Fruit fly (Drosophila melanogaster): ENCODE data around the gene CG8031.

Gene CG8031

DNA sequence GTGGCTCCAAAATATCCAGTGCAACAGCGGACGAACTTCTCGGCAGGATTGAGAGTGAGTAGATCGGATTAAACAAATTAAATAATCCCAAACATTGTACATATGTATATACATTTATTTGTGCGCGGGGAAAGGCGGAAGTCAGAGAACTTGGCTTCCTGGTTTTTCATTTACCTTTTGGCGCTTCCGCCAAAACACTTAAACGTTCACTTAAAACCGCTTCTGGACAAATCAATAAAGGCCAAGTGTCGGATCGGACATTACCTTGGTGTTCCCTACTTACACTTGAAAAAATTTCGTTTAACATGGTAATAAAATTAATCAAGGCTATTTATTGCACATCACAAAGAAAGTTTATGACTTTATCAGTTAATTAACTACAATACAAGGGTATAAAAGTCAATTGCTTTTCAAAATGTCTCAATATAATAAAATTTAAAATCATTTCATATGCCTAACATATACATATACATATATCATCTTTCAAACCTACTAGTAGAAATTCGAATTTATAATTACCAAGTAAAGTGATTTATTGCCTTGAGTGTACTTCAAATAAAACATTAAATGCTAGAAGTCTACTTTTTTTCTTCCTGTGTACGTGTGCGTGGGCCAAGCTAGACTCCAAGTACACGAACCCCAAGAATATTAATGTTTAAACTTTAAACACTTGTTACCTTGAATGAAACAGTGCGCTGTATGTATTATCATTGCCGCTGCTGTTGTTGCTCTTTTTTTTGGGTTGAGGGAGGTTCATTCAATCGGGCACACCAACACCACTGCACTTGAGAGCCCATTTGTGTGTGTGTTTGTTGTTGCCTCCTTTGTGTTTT, 29.6 kb downstream of the CG8031 start (continued):
- TF ChIP-seq CG16815 (GFP tag; optimal IDR thresholded peaks at IDR 0.05) (peak; percentile 34), Oaz (GFP tag; IDR thresholded peaks at IDR 0.05) (0 out of 2 replicates have a peak, but pooled peaks have one; percentile 14), Camta (GFP tag; optimal IDR thresholded peaks at IDR 0.05) (peak; percentile 26), tio (GFP tag; optimal IDR thresholded peaks at IDR 0.05) (peak; percentile 70), CG17829 (tag; optimal IDR thresholded peaks at IDR 0.05) (peak; percentile 70), grau (tag; optimal IDR thresholded peaks at IDR 0.05) (peak; percentile 77), CG15269 (tag; optimal IDR thresholded peaks at IDR 0.05) (peak; percentile 77), CG18262 (tag; optimal IDR thresholded peaks at IDR 0.05) (peak; percentile 77), Hr3 (GFP tag; optimal IDR thresholded peaks at IDR 0.05) (peak; percentile 46), CG12299 (tag; optimal IDR thresholded peaks at IDR 0.05) (peak; percentile 46), MTF-1 (GFP tag; optimal IDR thresholded peaks at IDR 0.05; ENCODE audit: borderline replicate concordance) (no peak), bigmax (GFP tag; optimal IDR thresholded peaks at IDR 0.05) (no peak), HLH4C (GFP tag; IDR thresholded peaks at IDR 0.05; ENCODE audit: partially characterized antibody) (no peak), CG34422 (GFP tag; IDR thresholded peaks at IDR 0.05) (0 out of 3 replicates have a peak, but pooled peaks have one; percentile 6), GATAe (GFP tag; conservative IDR thresholded peaks at IDR 0.05) (no peak), B-H2 (GFP tag; optimal IDR thresholded peaks at IDR 0.05) (no peak), CG8388 (GFP tag; optimal IDR thresholded peaks at IDR 0.05) (peak; percentile 61), CG13624 (GFP tag; optimal IDR thresholded peaks at IDR 0.05) (no peak), CG2875 (GFP tag; optimal IDR thresholded peaks at IDR 0.05) (peak; percentile 35), salm (tag; optimal IDR thresholded peaks at IDR 0.05) (peak; percentile 7), CG2120 (GFP tag; optimal IDR thresholded peaks at IDR 0.05) (peak; percentile 54), CG14667 (GFP tag; IDR thresholded peaks at IDR 0.05) (peak; percentile 52; the same call in 1 of the 2 replicates), Drgx (GFP tag; IDR thresholded peaks at IDR 0.05) (peak; percentile 59), btn (GFP tag; optimal IDR thresholded peaks at IDR 0.05) (no peak), Chrac-16 (GFP tag; optimal IDR thresholded peaks at IDR 0.05) (peak; percentile 48), CG2129 (GFP tag; IDR thresholded peaks at IDR 0.05; ENCODE audit: partially characterized antibody) (no peak), CG8944 (GFP tag; optimal IDR thresholded peaks at IDR 0.05) (peak; percentile 16), CG30403 (GFP tag; optimal IDR thresholded peaks at IDR 0.05) (peak; percentile 80), Atf3 (GFP tag; optimal IDR thresholded peaks at IDR 0.05) (peak; percentile 44), usp (GFP tag; optimal IDR thresholded peaks at IDR 0.05) (no peak), YL-1 (GFP tag; optimal IDR thresholded peaks at IDR 0.05) (no peak), chif (GFP tag; optimal IDR thresholded peaks at IDR 0.05) (peak in 1 of 2 experiments; percentile 29), so (GFP tag; IDR thresholded peaks at IDR 0.05) (0 out of 3 replicates have a peak, but pooled peaks have one; percentile 40), CG6854 (GFP tag; optimal IDR thresholded peaks at IDR 0.05) (peak; percentile 48), CG7786 (GFP tag; optimal IDR thresholded peaks at IDR 0.05) (no peak), CG3847 (GFP tag; IDR thresholded peaks at IDR 0.05) (no peak), CG12659 (GFP tag; optimal IDR thresholded peaks at IDR 0.05) (peak; percentile 41), CG32532 (GFP tag; IDR thresholded peaks at IDR 0.05) (peak; percentile 67; the same call in 1 of the 2 replicates), Jarid2 (GFP tag; optimal IDR thresholded peaks at IDR 0.05) (peak; percentile 50), org-1 (GFP tag; optimal IDR thresholded peaks at IDR 0.05) (peak; percentile 37), gcm2 (GFP tag; optimal IDR thresholded peaks at IDR 0.05) (peak; percentile 11), CG4854 (GFP tag; optimal IDR thresholded peaks at IDR 0.05) (no peak), NfI (GFP tag; optimal IDR thresholded peaks at IDR 0.05) (peak; percentile 41), E2f2 (GFP tag; IDR thresholded peaks at IDR 0.05) (peak; percentile 38; the same call in 1 of the 2 replicates), MESR4 (GFP tag; optimal IDR thresholded peaks at IDR 0.05) (peak; percentile 26), CG3163 (GFP tag; optimal IDR thresholded peaks at IDR 0.05) (no peak), CG10267 (tag; optimal IDR thresholded peaks at IDR 0.05) (peak; percentile 67), Trl (optimal IDR thresholded peaks at IDR 0.05) (no peak), Trl (GFP tag; optimal IDR thresholded peaks at IDR 0.05) (peak; percentile 40)
